3 fruit fly cellular contexts compared by ENCODE assay signal in genomic region chr3R:24890919-24891318, dm6.
TF ChIP-seq lines count a peak whose summit lies in the region.

No protein-coding gene starts in this region.

- TF ChIP-seq CTCF in whole organism, embryonic (GFP tag; optimal IDR thresholded peaks at IDR 0.05; lab: Kevin White, UChicago): no peak

TF ChIP-seq in whole organism, embryonic, 481 proteins besides CTCF, POLR2A, EP300 and RAD21 (continues in another document):
- TF ChIP-seq unpg (GFP tag; optimal IDR thresholded peaks at IDR 0.05; lab: Kevin White, UChicago) (peak; percentile 17), CG4730 (GFP tag; IDR thresholded peaks at IDR 0.05; lab: Robert Waterston, UW) (no peak), CG11093 (GFP tag; IDR thresholded peaks at IDR 0.05; lab: Robert Waterston, UW) (no peak), Optix (GFP tag; IDR thresholded peaks at IDR 0.05; lab: Robert Waterston, UW) (no peak), Ets97D (GFP tag; optimal IDR thresholded peaks at IDR 0.05; lab: Kevin White, UChicago) (no peak), Dad (GFP tag; optimal IDR thresholded peaks at IDR 0.05; lab: Kevin White, UChicago) (no peak), CG13296 (GFP tag; optimal IDR thresholded peaks at IDR 0.05; lab: Kevin White, UChicago) (no peak), Ets65A (GFP tag; lab: Kevin White, UChicago) (peak; percentile 88), CG15479 (GFP tag; optimal IDR thresholded peaks at IDR 0.05; lab: Kevin White, UChicago) (no peak), tll (GFP tag; optimal IDR thresholded peaks at IDR 0.05; lab: Kevin White, UChicago) (no peak), Nf-YB (GFP tag; optimal IDR thresholded peaks at IDR 0.05; lab: Kevin White, UChicago) (no peak), Neu2 (GFP tag; optimal IDR thresholded peaks at IDR 0.05; lab: Kevin White, UChicago; ENCODE audit: borderline replicate concordance) (no peak), slou (GFP tag; optimal IDR thresholded peaks at IDR 0.05; lab: Kevin White, UChicago) (no peak), lola (GFP tag; optimal IDR thresholded peaks at IDR 0.05; lab: Kevin White, UChicago) (no peak), danr (GFP tag; IDR thresholded peaks at IDR 0.05; lab: Robert Waterston, UW) (no peak), nom (GFP tag; optimal IDR thresholded peaks at IDR 0.05; lab: Kevin White, UChicago) (no peak), dmrt11E (tag; optimal IDR thresholded peaks at IDR 0.05; lab: Kevin White, UChicago) (no peak), Sox102F (GFP tag; optimal IDR thresholded peaks at IDR 0.05; lab: Kevin White, UChicago) (peak; percentile 24), Adf1 (GFP tag; IDR thresholded peaks at IDR 0.05; lab: Robert Waterston, UW) (no peak), da (GFP tag; optimal IDR thresholded peaks at IDR 0.05; lab: Kevin White, UChicago) (no peak), Bdp1 (GFP tag; optimal IDR thresholded peaks at IDR 0.05; lab: Kevin White, UChicago) (no peak), CG8944 (GFP tag; optimal IDR thresholded peaks at IDR 0.05; lab: Kevin White, UChicago) (no peak), Xrp1 (GFP tag; IDR thresholded peaks at IDR 0.05; lab: Robert Waterston, UW) (peak; percentile 9; the same call in 1 of the 2 replicates), D19A (tag; optimal IDR thresholded peaks at IDR 0.05; lab: Kevin White, UChicago) (no peak), Hr51 (GFP tag; optimal IDR thresholded peaks at IDR 0.05; lab: Kevin White, UChicago) (peak in 1 of 2 experiments; percentile 31), gro (GFP tag; optimal IDR thresholded peaks at IDR 0.05; lab: Kevin White, UChicago) (no peak), Atf6 (GFP tag; IDR thresholded peaks at IDR 0.05; lab: Robert Waterston, UW) (no peak), dmrt99B (tag; optimal IDR thresholded peaks at IDR 0.05; lab: Kevin White, UChicago) (peak; percentile 31), bbx (GFP tag; IDR thresholded peaks at IDR 0.05; lab: Robert Waterston, UW; ENCODE audit: partially characterized antibody) (no peak), CG42726 (GFP tag; IDR thresholded peaks at IDR 0.05; lab: Robert Waterston, UW; ENCODE audit: partially characterized antibody) (no peak), Mes4 (GFP tag; optimal IDR thresholded peaks at IDR 0.05; lab: Kevin White, UChicago) (no peak)

TF ChIP-seq in whole organism, prepupa, 60 proteins besides CTCF, POLR2A, EP300 and RAD21 (continues in another document):
- TF ChIP-seq fd85E (GFP tag; optimal IDR thresholded peaks at IDR 0.05; lab: Kevin White, UChicago) (no peak), OdsH (GFP tag; optimal IDR thresholded peaks at IDR 0.05; lab: Kevin White, UChicago) (peak; percentile 35), CG6792 (GFP tag; optimal IDR thresholded peaks at IDR 0.05; lab: Kevin White, UChicago) (peak; percentile 14), fkh (GFP tag; optimal IDR thresholded peaks at IDR 0.05; lab: Kevin White, UChicago) (no peak), CG11762 (GFP tag; optimal IDR thresholded peaks at IDR 0.05; lab: Kevin White, UChicago; ENCODE audit: insufficient read depth) (no peak), Ets21C (GFP tag; optimal IDR thresholded peaks at IDR 0.05; lab: Kevin White, UChicago) (no peak), Smox (GFP tag; optimal IDR thresholded peaks at IDR 0.05; lab: Kevin White, UChicago) (no peak), Blimp-1 (GFP tag; optimal IDR thresholded peaks at IDR 0.05; lab: Kevin White, UChicago) (no peak), Met (GFP tag; optimal IDR thresholded peaks at IDR 0.05; lab: Kevin White, UChicago) (no peak), cyc (GFP tag; optimal IDR thresholded peaks at IDR 0.05; lab: Kevin White, UChicago) (no peak), CG16779 (tag; optimal IDR thresholded peaks at IDR 0.05; lab: Kevin White, UChicago) (no peak), CG10669 (GFP tag; optimal IDR thresholded peaks at IDR 0.05; lab: Kevin White, UChicago) (no peak), CG15336 (GFP tag; IDR thresholded peaks at IDR 0.05; lab: Robert Waterston, UW) (peak; percentile 67), CG8319 (GFP tag; optimal IDR thresholded peaks at IDR 0.05; lab: Kevin White, UChicago) (no peak), ss (GFP tag; optimal IDR thresholded peaks at IDR 0.05; lab: Kevin White, UChicago) (no peak), Hr4 (GFP tag; optimal IDR thresholded peaks at IDR 0.05; lab: Kevin White, UChicago) (peak; percentile 59), Gug (GFP tag; IDR thresholded peaks at IDR 0.05; lab: Robert Waterston, UW) (no peak), Hr38 (GFP tag; optimal IDR thresholded peaks at IDR 0.05; lab: Kevin White, UChicago) (no peak), fd59A (GFP tag; optimal IDR thresholded peaks at IDR 0.05; lab: Kevin White, UChicago) (no peak), acj6 (GFP tag; optimal IDR thresholded peaks at IDR 0.05; lab: Kevin White, UChicago) (no peak), CG6163 (GFP tag; IDR thresholded peaks at IDR 0.05; lab: Robert Waterston, UW) (0 out of 3 replicates have a peak, but pooled peaks have one; percentile 16), achi (GFP tag; optimal IDR thresholded peaks at IDR 0.05; lab: Kevin White, UChicago) (peak; percentile 5), CG7368 (GFP tag; optimal IDR thresholded peaks at IDR 0.05; lab: Kevin White, UChicago) (no peak), CG31627 (GFP tag; optimal IDR thresholded peaks at IDR 0.05; lab: Kevin White, UChicago) (no peak), CG6808 (GFP tag; optimal IDR thresholded peaks at IDR 0.05; lab: Kevin White, UChicago) (no peak), vri (GFP tag; optimal IDR thresholded peaks at IDR 0.05; lab: Kevin White, UChicago) (no peak), Sox102F (GFP tag; optimal IDR thresholded peaks at IDR 0.05; lab: Kevin White, UChicago) (no peak), CG34406 (GFP tag; optimal IDR thresholded peaks at IDR 0.05; lab: Kevin White, UChicago) (no peak), Eip75B (GFP tag; optimal IDR thresholded peaks at IDR 0.05; lab: Kevin White, UChicago) (no peak), Hr39 (GFP tag; optimal IDR thresholded peaks at IDR 0.05; lab: Kevin White, UChicago) (peak; percentile 6), Sox14 (GFP tag; optimal IDR thresholded peaks at IDR 0.05; lab: Kevin White, UChicago) (no peak), CG11902 (GFP tag; optimal IDR thresholded peaks at IDR 0.05; lab: Kevin White, UChicago) (no peak), CG6276 (GFP tag; optimal IDR thresholded peaks at IDR 0.05; lab: Kevin White, UChicago) (peak; percentile 38), CG1621 (tag; optimal IDR thresholded peaks at IDR 0.05; lab: Kevin White, UChicago) (no peak)

TF ChIP-seq in whole organism, pupa, 21 proteins besides CTCF, POLR2A, EP300 and RAD21:
- TF ChIP-seq Snoo (tag; optimal IDR thresholded peaks at IDR 0.05; lab: Kevin White, UChicago) (no peak), CG8301 (tag; optimal IDR thresholded peaks at IDR 0.05; lab: Kevin White, UChicago) (peak; percentile 51), CG13204 (GFP tag; optimal IDR thresholded peaks at IDR 0.05; lab: Kevin White, UChicago) (no peak), Pif1A (GFP tag; optimal IDR thresholded peaks at IDR 0.05; lab: Kevin White, UChicago) (peak; percentile 3), CG14655 (GFP tag; optimal IDR thresholded peaks at IDR 0.05; lab: Kevin White, UChicago) (peak; percentile 45), CG15710 (tag; optimal IDR thresholded peaks at IDR 0.05; lab: Kevin White, UChicago) (no peak), CG4496 (GFP tag; IDR thresholded peaks at IDR 0.05; lab: Robert Waterston, UW) (no peak), CG10348 (GFP tag; IDR thresholded peaks at IDR 0.05; lab: Robert Waterston, UW) (no peak), fd96Ca (GFP tag; IDR thresholded peaks at IDR 0.05; lab: Robert Waterston, UW) (peak; percentile 50; the same call in 1 of the 3 replicates), D1 (tag; optimal IDR thresholded peaks at IDR 0.05; lab: Kevin White, UChicago) (no peak), Ets98B (GFP tag; IDR thresholded peaks at IDR 0.05; lab: Robert Waterston, UW) (peak; percentile 39), gl (tag; optimal IDR thresholded peaks at IDR 0.05; lab: Kevin White, UChicago) (no peak)
TF ChIP-seq in whole organism, pupa: peak in this region for 5.

Comparison
In these comparisons a context has a peak if more than half of its experiments do, and no peak if none do; other contexts are left out.
1. Of the 7 proteins assayed by ChIP-seq in both whole organism, embryonic and whole organism, prepupa: peak only in whole organism, embryonic: Sox102F; only in whole organism, prepupa: Hr39; in both: none; in neither: 5.